Worm (Caenorhabditis elegans) whole organism, young adult: Measurements from ENCODE around the gene ZK822.10.

Experiments
- B0336.3 ChIP-seq: fragments of 200-800 bp; sonication (Bioruptor generic); IDR thresholded peaks from 2 replicates; pipeline ENCODE4 v1.3.6; 2022; ENCODE audit warnings: missing genetic modification characterization, missing compliant biosample characterization
- F39B2.1 ChIP-seq: fragments of 200-800 bp; sonication (Bioruptor generic); IDR thresholded peaks from 2 replicates; pipeline ENCODE4 v1.3.6; 2022; ENCODE audit warnings: missing genetic modification reagents, missing genetic modification characterization, missing compliant biosample characterization
- F55B11.4 ChIP-seq: sonication (generic microtip); optimal IDR thresholded peaks from 2 replicates; lab custom pipeline; 2016; ENCODE audit warnings: missing compliant biosample characterization, missing genetic modification characterization, borderline replicate concordance; ENCODE audit not compliant: insufficient read depth
- K11D2.4 ChIP-seq: fragments of 200-800 bp; sonication (Bioruptor generic); IDR thresholded peaks from 2 replicates; pipeline ENCODE4 v1.3.6; 2022; ENCODE audit warnings: missing genetic modification reagents, missing genetic modification characterization, missing compliant biosample characterization
- Y53G8AR.9 ChIP-seq: fragments of 200-800 bp; sonication (Bioruptor generic); conservative IDR thresholded peaks from 2 replicates; pipeline ENCODE4 v1.3.6; 2022; ENCODE audit warnings: missing genetic modification reagents, missing genetic modification characterization, missing compliant biosample characterization
- Y56A3A.18 ChIP-seq: fragments of 200-800 bp; sonication (Bioruptor generic); IDR thresholded peaks from 2 replicates; pipeline ENCODE4 v1.3.6; 2022; ENCODE audit warnings: missing genetic modification reagents, missing genetic modification characterization, missing compliant biosample characterization
- Y95B8A.8 ChIP-seq: fragments of 200-800 bp; sonication (Bioruptor generic); IDR thresholded peaks from 2 replicates; pipeline ENCODE4 v1.3.6; 2022; ENCODE audit warnings: missing genetic modification reagents, missing genetic modification characterization, missing compliant biosample characterization
- atf-7 ChIP-seq: sonication (generic microtip); optimal IDR thresholded peaks from 2 replicates; lab custom pipeline; 2017; ENCODE audit warnings: mild to moderate bottlenecking, missing genetic modification characterization, missing compliant biosample characterization
- attf-3 ChIP-seq: fragments of 200-800 bp; sonication (Bioruptor generic); conservative IDR thresholded peaks from 2 replicates; pipeline ENCODE4 v1.3.6; 2022; ENCODE audit warnings: missing genetic modification reagents, missing genetic modification characterization, missing compliant biosample characterization
- cebp-1 ChIP-seq, 2 experiments: fragments of 200-800 bp in 1 of 2; sonication (Bioruptor generic) in 1 of 2; sonication (generic microtip) in 1 of 2; IDR thresholded peaks in 1 of 2; optimal IDR thresholded peaks in 1 of 2; 2 replicates each; pipeline versions ENCODE4 v1.3.6 to Lab custom; 2017 to 2022; ENCODE audit warnings: missing compliant biosample characterization in 2 of 2, missing genetic modification characterization in 2 of 2, mild to moderate bottlenecking in 1 of 2, missing genetic modification reagents in 1 of 2, moderate library complexity in 1 of 2
- ceh-100 ChIP-seq: fragments of 200-800 bp; sonication (Bioruptor generic); IDR thresholded peaks from 2 replicates; pipeline ENCODE4 v1.3.6; 2022; ENCODE audit warnings: missing genetic modification reagents, missing genetic modification characterization, missing compliant biosample characterization
- ceh-58 ChIP-seq: fragments of 200-800 bp; sonication (Bioruptor generic); IDR thresholded peaks from 2 replicates; pipeline ENCODE4 v1.3.6; 2022; ENCODE audit warnings: missing genetic modification characterization, missing compliant biosample characterization
- chd-7 ChIP-seq: sonication (generic microtip); optimal IDR thresholded peaks from 2 replicates; lab custom pipeline; 2016; ENCODE audit warnings: mild to moderate bottlenecking, missing genetic modification characterization, moderate library complexity, missing compliant biosample characterization
- die-1 ChIP-seq: sonication (generic microtip); optimal IDR thresholded peaks from 2 replicates; lab custom pipeline; 2016; ENCODE audit warnings: missing genotype, mild to moderate bottlenecking, missing genetic modification characterization, missing compliant biosample characterization
- ekl-4 ChIP-seq: fragments of 200-800 bp; sonication (Bioruptor generic); IDR thresholded peaks from 2 replicates; pipeline ENCODE4 v1.3.6; 2022; ENCODE audit warnings: missing genetic modification reagents, missing genetic modification characterization, missing compliant biosample characterization
- ets-4 ChIP-seq: fragments of 200-800 bp; sonication (Bioruptor generic); optimal IDR thresholded peaks from 2 replicates; lab custom pipeline; 2018; ENCODE audit warnings: mild to moderate bottlenecking, missing genetic modification characterization, missing compliant biosample characterization
- gei-17 ChIP-seq: fragments of 200-800 bp; sonication (Bioruptor generic); optimal IDR thresholded peaks from 2 replicates; lab custom pipeline; 2018; ENCODE audit warnings: mild to moderate bottlenecking, missing genetic modification characterization, missing compliant biosample characterization
- hmg-1.2 ChIP-seq: fragments of 200-800 bp; sonication (Bioruptor generic); IDR thresholded peaks from 2 replicates; pipeline ENCODE4 v1.3.6; 2022; ENCODE audit warnings: missing genetic modification reagents, missing genetic modification characterization, missing compliant biosample characterization
- hmg-20 ChIP-seq: fragments of 200-800 bp; sonication (Bioruptor generic); IDR thresholded peaks from 2 replicates; pipeline ENCODE4 v1.3.6; 2022; ENCODE audit warnings: missing genetic modification reagents, missing genetic modification characterization, missing compliant biosample characterization
- hsf-1 ChIP-seq: fragments of 200-800 bp; sonication (Bioruptor generic); IDR thresholded peaks from 2 replicates; pipeline ENCODE4 v1.3.6; 2022; ENCODE audit warnings: missing genetic modification reagents, missing genetic modification characterization, missing compliant biosample characterization
- lag-1 ChIP-seq: fragments of 200-800 bp; sonication (Bioruptor generic); IDR thresholded peaks from 2 replicates; pipeline ENCODE4 v1.3.6; 2022; ENCODE audit warnings: missing genetic modification reagents, missing genetic modification characterization, missing compliant biosample characterization
- let-607 ChIP-seq, 2 experiments: fragments of 200-800 bp in 1 of 2; sonication (Bioruptor generic) in 1 of 2; sonication (generic microtip) in 1 of 2; optimal IDR thresholded peaks; 2 replicates each; lab custom pipeline; 2016 to 2018; ENCODE audit warnings: mild to moderate bottlenecking in 2 of 2, missing compliant biosample characterization in 2 of 2, missing genetic modification characterization in 2 of 2, moderate library complexity in 2 of 2, missing genotype in 1 of 2
- lin-26 ChIP-seq: fragments of 200-800 bp; sonication (Bioruptor generic); IDR thresholded peaks from 2 replicates; pipeline ENCODE4 v1.3.6; 2022; ENCODE audit warnings: missing genetic modification reagents, missing genetic modification characterization, missing compliant biosample characterization
- lin-54 ChIP-seq: fragments of 200-800 bp; sonication (Bioruptor generic); optimal IDR thresholded peaks from 2 replicates; lab custom pipeline; 2018; ENCODE audit warnings: mild to moderate bottlenecking, missing genetic modification characterization, missing compliant biosample characterization
- lsy-27 ChIP-seq: sonication (generic microtip); optimal IDR thresholded peaks from 2 replicates; lab custom pipeline; 2017; ENCODE audit warnings: missing genetic modification characterization, mild to moderate bottlenecking, missing compliant biosample characterization, antibody characterized with exemption, missing genotype, borderline replicate concordance; ENCODE audit not compliant: insufficient read depth
- madf-3 ChIP-seq: fragments of 200-800 bp; sonication (Bioruptor generic); IDR thresholded peaks from 2 replicates; pipeline ENCODE4 v1.3.6; 2022; ENCODE audit warnings: missing genetic modification reagents, missing genetic modification characterization, missing compliant biosample characterization
- nfyb-1 ChIP-seq: fragments of 200-800 bp; sonication (Bioruptor generic); IDR thresholded peaks from 2 replicates; pipeline ENCODE4 v1.3.6; 2022; ENCODE audit warnings: missing genetic modification reagents, missing genetic modification characterization, missing compliant biosample characterization
- nhr-27 ChIP-seq: fragments of 200-800 bp; sonication (Bioruptor generic); optimal IDR thresholded peaks from 2 replicates; lab custom pipeline; 2018; ENCODE audit warnings: mild to moderate bottlenecking, missing genetic modification characterization, moderate library complexity, missing compliant biosample characterization
- nhr-80 ChIP-seq: sonication (generic microtip); optimal IDR thresholded peaks from 2 replicates; lab custom pipeline; 2016; ENCODE audit warnings: missing genetic modification characterization, missing compliant biosample characterization
- nhr-90 ChIP-seq: sonication (generic microtip); optimal IDR thresholded peaks from 2 replicates; lab custom pipeline; 2016; ENCODE audit warnings: missing genotype, mild to moderate bottlenecking, missing genetic modification characterization, missing compliant biosample characterization
- pbrm-1 ChIP-seq: fragments of 200-800 bp; sonication (Bioruptor generic); IDR thresholded peaks from 2 replicates; pipeline ENCODE4 v1.3.6; 2022; ENCODE audit warnings: missing genetic modification reagents, missing genetic modification characterization, missing compliant biosample characterization
- repo-1 ChIP-seq: sonication (generic microtip); optimal IDR thresholded peaks from 2 replicates; lab custom pipeline; 2017; ENCODE audit warnings: mild to moderate bottlenecking, missing genetic modification characterization, missing compliant biosample characterization
- snpc-1.1 ChIP-seq: sonication (generic microtip); optimal IDR thresholded peaks from 2 replicates; lab custom pipeline; 2017; ENCODE audit warnings: missing genetic modification characterization, mild to moderate bottlenecking, missing compliant biosample characterization, antibody characterized with exemption, moderate library complexity, missing genotype, missing genetic modification reagents; ENCODE audit not compliant: insufficient read depth
- somi-1 ChIP-seq: fragments of 200-800 bp; sonication (Bioruptor generic); optimal IDR thresholded peaks from 2 replicates; lab custom pipeline; 2018; ENCODE audit warnings: mild to moderate bottlenecking, missing genetic modification characterization, missing compliant biosample characterization
- tlf-1 ChIP-seq: fragments of 200-800 bp; sonication (Bioruptor generic); optimal IDR thresholded peaks from 2 replicates; lab custom pipeline; 2018; ENCODE audit warnings: mild to moderate bottlenecking, missing genetic modification characterization, missing compliant biosample characterization
- unc-130 ChIP-seq: sonication (generic microtip); optimal IDR thresholded peaks from 2 replicates; lab custom pipeline; 2016; ENCODE audit warnings: missing genetic modification reagents, missing genetic modification characterization, missing compliant biosample characterization
- zim-3 ChIP-seq: sonication (generic microtip); optimal IDR thresholded peaks from 2 replicates; lab custom pipeline; 2017; ENCODE audit warnings: mild to moderate bottlenecking, missing genetic modification characterization, moderate library complexity, missing compliant biosample characterization
- ztf-26 ChIP-seq: sonication (generic microtip); optimal IDR thresholded peaks from 2 replicates; lab custom pipeline; 2017; ENCODE audit warnings: missing genetic modification characterization, missing compliant biosample characterization

ZK822.10 gene

ce11 chrIV:11911723-11912122, 5.2 kb upstream of the ZK822.10 start, which contains the start of gene VZK822L.2:
Gene VZK822L.2 (plus strand): TSS chrIV:11912023.
- no peak for TF ChIP-seq chd-7 (tag; lab: Kevin White, UChicago)
- TF ChIP-seq die-1: no peak
- TF ChIP-seq nhr-80 (tag; lab: Kevin White, UChicago): peak; percentile 28

DNA sequence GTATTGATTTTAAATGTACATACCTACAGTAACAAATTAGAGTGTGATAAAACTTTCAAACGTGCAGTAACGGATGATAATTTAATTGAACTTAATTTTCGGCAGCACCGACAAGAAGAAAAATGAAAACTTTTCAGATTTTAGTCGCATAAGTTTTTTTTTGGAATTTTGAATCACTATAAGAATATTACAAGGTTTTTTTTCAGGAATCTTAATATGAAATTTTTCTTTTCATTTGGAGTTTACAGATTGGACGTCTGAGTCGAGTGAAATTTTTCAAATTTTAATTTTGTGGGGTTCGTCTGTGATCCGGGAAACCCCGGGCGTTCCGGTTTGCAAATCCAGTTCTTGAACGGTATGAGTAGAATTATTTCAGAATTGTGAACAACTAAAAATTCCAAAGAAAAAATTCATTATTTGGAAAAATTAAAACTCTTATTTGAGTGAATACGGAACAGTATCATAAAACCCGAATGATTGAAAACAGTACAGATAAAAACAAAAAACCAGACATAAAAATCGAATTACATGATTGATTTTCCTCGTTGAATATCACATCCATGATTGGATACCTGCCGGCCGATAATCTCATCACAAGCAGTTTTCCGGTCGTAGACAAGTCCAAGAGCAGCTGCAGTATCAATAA, 3.5 kb upstream of the ZK822.10 start:
- no peak for TF ChIP-seq ets-4
- no peak for TF ChIP-seq attf-3 (GFP tag; lab: Robert Waterston, UW)
- TF ChIP-seq lsy-27: no peak
- TF ChIP-seq nhr-27 (tag; lab: Kevin White, UChicago): no peak
- TF ChIP-seq gei-17 (GFP tag; lab: Kevin White, UChicago): peak; percentile 26
- no peak for TF ChIP-seq snpc-1.1 (tag; lab: Kevin White, UChicago)
- peak; percentile 33; the same call in 1 of the 2 replicates for TF ChIP-seq hmg-1.2 (GFP tag; lab: Robert Waterston, UW)
- TF ChIP-seq nhr-90 (tag; lab: Kevin White, UChicago): peak; percentile 61
- TF ChIP-seq ceh-100 (GFP tag; lab: Robert Waterston, UW): peak; percentile 22; the same call in 1 of the 2 replicates
- no peak for TF ChIP-seq lin-26 (GFP tag; lab: Robert Waterston, UW)
- TF ChIP-seq F39B2.1 (GFP tag; lab: Robert Waterston, UW): peak; percentile 56; the same call in 1 of the 2 replicates
- peak in 1 of 2 experiments; percentile 25 for TF ChIP-seq let-607 (tag; optimal IDR thresholded peaks at IDR 0.05; lab: Kevin White, UChicago)
- TF ChIP-seq repo-1 (tag; lab: Kevin White, UChicago): peak; percentile 68
- TF ChIP-seq hmg-20: no peak
- peak; percentile 12; the same call in 1 of the 2 replicates for TF ChIP-seq hsf-1
- peak; percentile 78 for TF ChIP-seq atf-7
- TF ChIP-seq pbrm-1 (GFP tag; lab: Robert Waterston, UW): peak; percentile 37; the same call in 1 of the 2 replicates
- peak; percentile 43; the same call in 1 of the 2 replicates for TF ChIP-seq K11D2.4 (GFP tag; lab: Robert Waterston, UW)
- TF ChIP-seq nhr-80 (tag; lab: Kevin White, UChicago): peak; percentile 34
- TF ChIP-seq nfyb-1 (GFP tag; lab: Robert Waterston, UW): peak; percentile 65
- 0 out of 2 replicates have a peak, but pooled peaks have one; percentile 40 for TF ChIP-seq madf-3 (GFP tag; lab: Robert Waterston, UW)
- peak; percentile 96 for TF ChIP-seq Y53G8AR.9 (GFP tag; lab: Robert Waterston, UW)
- TF ChIP-seq Y56A3A.18: peak; percentile 80; the same call in 1 of the 2 replicates
- TF ChIP-seq Y95B8A.8 (GFP tag; lab: Robert Waterston, UW): peak; percentile 21; the same call in 1 of the 2 replicates
- 0 out of 2 replicates have a peak, but pooled peaks have one; percentile 8 for TF ChIP-seq ceh-58
- peak; percentile 38 for TF ChIP-seq tlf-1 (GFP tag; lab: Kevin White, UChicago)
- peak; percentile 87 for TF ChIP-seq B0336.3
- TF ChIP-seq zim-3 (tag; lab: Kevin White, UChicago): no peak
- TF ChIP-seq somi-1 (GFP tag; lab: Kevin White, UChicago): no peak
- TF ChIP-seq unc-130 (GFP tag; lab: Kevin White, UChicago): no peak
- TF ChIP-seq F55B11.4 (tag; lab: Kevin White, UChicago): no peak
- peak; percentile 61 for TF ChIP-seq ekl-4 (GFP tag; lab: Robert Waterston, UW)
- peak; percentile 34 for TF ChIP-seq ztf-26 (tag; lab: Kevin White, UChicago)
- no peak for TF ChIP-seq lag-1 (GFP tag; lab: Robert Waterston, UW)
- peak; percentile 35 for TF ChIP-seq lin-54 (GFP tag; lab: Kevin White, UChicago)
- TF ChIP-seq cebp-1 (GFP tag; IDR thresholded peaks at IDR 0.05; lab: Robert Waterston, UW): no peak; the same call in 1 of the 2 replicates
- TF ChIP-seq cebp-1 (tag; optimal IDR thresholded peaks at IDR 0.05; lab: Kevin White, UChicago): peak; percentile 74
